Worm (Caenorhabditis elegans) whole organism, L1 larva: ENCODE results near the gene C14A4.12.

ENCODE experiments used
- aha-1 ChIP-seq: fragments of 150-350 bp; optimal IDR thresholded peaks from 2 replicates; lab custom pipeline; 2014; ENCODE audit warnings: missing biosample characterization, missing genetic modification characterization
- alr-1 ChIP-seq: fragments of 200-800 bp; sonication (Bioruptor generic); optimal IDR thresholded peaks from 2 replicates; lab custom pipeline; 2018; ENCODE audit warnings: borderline replicate concordance, mild to moderate bottlenecking, missing genetic modification characterization, missing compliant biosample characterization
- aly-2 ChIP-seq: fragments of 150-350 bp; optimal IDR thresholded peaks from 2 replicates; lab custom pipeline; 2014; ENCODE audit warnings: missing biosample characterization, missing genetic modification characterization
- ama-1 ChIP-seq: fragments of 150-350 bp; optimal IDR thresholded peaks from 2 replicates; lab custom pipeline; 2014
- ceh-63 ChIP-seq: fragments of 200-800 bp; sonication (Bioruptor generic); optimal IDR thresholded peaks from 2 replicates; lab custom pipeline; 2018; ENCODE audit warnings: mild to moderate bottlenecking, missing genetic modification characterization, missing compliant biosample characterization
- ceh-8 ChIP-seq: fragments of 200-800 bp; sonication (Bioruptor generic); optimal IDR thresholded peaks from 2 replicates; lab custom pipeline; 2018; ENCODE audit warnings: mild to moderate bottlenecking, missing genetic modification characterization, moderate library complexity, missing compliant biosample characterization
- ceh-82 ChIP-seq, 3 experiments: fragments of 150-350 bp in 1 of 3; sonication (generic microtip) in 2 of 3; optimal IDR thresholded peaks; 2 replicates each; lab custom pipeline; 2014 to 2017; ENCODE audit warnings: missing biosample characterization in 3 of 3, missing genetic modification characterization in 3 of 3
- ceh-88 ChIP-seq: fragments of 200-800 bp; sonication (Bioruptor generic); IDR thresholded peaks from 2 replicates; pipeline ENCODE4 v1.3.6; 2022; ENCODE audit warnings: missing genetic modification characterization, missing compliant biosample characterization
- ces-1 ChIP-seq: fragments of 150-350 bp; optimal IDR thresholded peaks from 2 replicates; lab custom pipeline; 2014; ENCODE audit warnings: missing biosample characterization, missing genetic modification reagents, missing genetic modification characterization
- efl-1 ChIP-seq, 4 experiments: fragments of 150-350 bp; optimal IDR thresholded peaks in 3 of 4; peaks in 1 of 4; 1 replicate in 1 of 4; 2 replicates in 3 of 4; lab custom pipeline; 2014; ENCODE audit warnings: missing biosample characterization in 2 of 4, missing genetic modification characterization in 2 of 4, missing genetic modification reagents in 2 of 4
- egl-27 ChIP-seq, 2 experiments: fragments of 150-350 bp in 1 of 2; sonication (generic microtip); optimal IDR thresholded peaks; 3 replicates each; lab custom pipeline; 2017 to 2018; ENCODE audit warnings: missing biosample characterization in 2 of 2, missing genetic modification characterization in 2 of 2, missing genetic modification reagents in 2 of 2
- ets-5 ChIP-seq: fragments of 200-800 bp; sonication (Bioruptor generic); IDR thresholded peaks from 2 replicates; pipeline ENCODE4 v1.3.6; 2022; ENCODE audit warnings: missing genetic modification characterization, missing compliant biosample characterization
- fkh-8 ChIP-seq: sonication (generic microtip); optimal IDR thresholded peaks from 2 replicates; lab custom pipeline; 2016; ENCODE audit warnings: mild to moderate bottlenecking, missing genetic modification characterization, missing compliant biosample characterization
- hlh-17 ChIP-seq: fragments of 200-800 bp; sonication (Bioruptor generic); optimal IDR thresholded peaks from 2 replicates; lab custom pipeline; 2018; ENCODE audit warnings: missing genetic modification characterization, mild to moderate bottlenecking, missing compliant biosample characterization, moderate library complexity, borderline replicate concordance
- hlh-4 ChIP-seq: sonication (generic microtip); optimal IDR thresholded peaks from 2 replicates; lab custom pipeline; 2016; ENCODE audit warnings: mild to moderate bottlenecking, missing genetic modification characterization, missing compliant biosample characterization
- hpl-2 ChIP-seq: fragments of 150-350 bp; optimal IDR thresholded peaks from 2 replicates; lab custom pipeline; 2014; ENCODE audit warnings: missing biosample characterization, missing genetic modification reagents, missing genetic modification characterization
- irx-1 ChIP-seq: sonication (generic microtip); optimal IDR thresholded peaks from 2 replicates; lab custom pipeline; 2016; ENCODE audit warnings: missing genetic modification characterization, missing compliant biosample characterization
- isw-1 ChIP-seq: fragments of 200-800 bp; sonication (Bioruptor generic); IDR thresholded peaks from 2 replicates; pipeline ENCODE4 v1.3.6; 2022; ENCODE audit warnings: missing genetic modification characterization, missing compliant biosample characterization
- jun-1 ChIP-seq: fragments of 150-350 bp; optimal IDR thresholded peaks from 2 replicates; lab custom pipeline; 2014; ENCODE audit warnings: missing biosample characterization, missing genetic modification reagents, missing genetic modification characterization
- lin-14 ChIP-seq: fragments of 200-800 bp; sonication (Bioruptor generic); optimal IDR thresholded peaks from 2 replicates; lab custom pipeline; 2018; ENCODE audit warnings: mild to moderate bottlenecking, missing genetic modification characterization, moderate library complexity, missing compliant biosample characterization
- lin-35 ChIP-seq, 2 experiments: fragments of 150-350 bp; optimal IDR thresholded peaks; 2 replicates each; lab custom pipeline; 2014; ENCODE audit warnings: missing biosample characterization in 2 of 2, missing genetic modification characterization in 2 of 2, missing genetic modification reagents in 2 of 2
- lin-39 ChIP-seq: fragments of 150-350 bp; optimal IDR thresholded peaks from 2 replicates; lab custom pipeline; 2014; ENCODE audit warnings: missing biosample characterization, missing genetic modification reagents, missing genetic modification characterization
- mef-2 ChIP-seq: fragments of 150-350 bp; optimal IDR thresholded peaks from 2 replicates; lab custom pipeline; 2014; ENCODE audit warnings: missing biosample characterization, missing genetic modification characterization
- mep-1 ChIP-seq: fragments of 150-350 bp; optimal IDR thresholded peaks from 2 replicates; lab custom pipeline; 2014; ENCODE audit warnings: missing biosample characterization, missing genetic modification characterization
- nhr-11 ChIP-seq: fragments of 150-350 bp; optimal IDR thresholded peaks from 2 replicates; lab custom pipeline; 2014; ENCODE audit warnings: missing biosample characterization, missing genetic modification characterization
- nhr-12 ChIP-seq: sonication (generic microtip); optimal IDR thresholded peaks from 2 replicates; lab custom pipeline; 2017; ENCODE audit warnings: missing biosample characterization, missing genetic modification characterization
- nhr-19 ChIP-seq: fragments of 200-800 bp; sonication (Bioruptor generic); conservative IDR thresholded peaks from 2 replicates; pipeline ENCODE4 v1.3.6; 2022; ENCODE audit warnings: missing genetic modification characterization, missing compliant biosample characterization
- nhr-20 ChIP-seq: sonication (generic microtip); optimal IDR thresholded peaks from 2 replicates; lab custom pipeline; 2016; ENCODE audit warnings: mild to moderate bottlenecking, missing genetic modification characterization, missing compliant biosample characterization
- nhr-71 ChIP-seq: sonication (generic microtip); optimal IDR thresholded peaks from 2 replicates; lab custom pipeline; 2016; ENCODE audit warnings: mild to moderate bottlenecking, missing genetic modification characterization, moderate library complexity, missing compliant biosample characterization
- nhr-90 ChIP-seq: sonication (generic microtip); optimal IDR thresholded peaks from 2 replicates; lab custom pipeline; 2016; ENCODE audit warnings: mild to moderate bottlenecking, missing genetic modification characterization, missing compliant biosample characterization; ENCODE audit not compliant: poor library complexity
- pax-3 ChIP-seq: fragments of 200-800 bp; sonication (Bioruptor generic); optimal IDR thresholded peaks from 2 replicates; lab custom pipeline; 2018; ENCODE audit warnings: mild to moderate bottlenecking, missing genetic modification characterization, moderate library complexity, missing compliant biosample characterization
- pqm-1 ChIP-seq: sonication (generic microtip); optimal IDR thresholded peaks from 3 replicates; lab custom pipeline; 2017; ENCODE audit warnings: missing biosample characterization, missing genetic modification characterization
- snpc-4 ChIP-seq: fragments of 150-350 bp; optimal IDR thresholded peaks from 2 replicates; lab custom pipeline; 2014; ENCODE audit warnings: missing biosample characterization, missing genetic modification characterization
- tlp-1 ChIP-seq: fragments of 150-350 bp; optimal IDR thresholded peaks from 2 replicates; lab custom pipeline; 2014; ENCODE audit warnings: missing biosample characterization, missing genetic modification characterization
- unc-30 ChIP-seq: sonication (generic microtip); optimal IDR thresholded peaks from 2 replicates; lab custom pipeline; 2017; ENCODE audit warnings: missing biosample characterization, missing genetic modification characterization
- unc-62 ChIP-seq: fragments of 150-350 bp; optimal IDR thresholded peaks from 2 replicates; lab custom pipeline; 2014; ENCODE audit warnings: missing biosample characterization, missing genetic modification reagents, missing genetic modification characterization
- unc-86 ChIP-seq: sonication (generic microtip); optimal IDR thresholded peaks from 2 replicates; lab custom pipeline; 2016; ENCODE audit warnings: missing genetic modification characterization, missing compliant biosample characterization
- unc-98 ChIP-seq: fragments of 200-800 bp; sonication (Bioruptor generic); IDR thresholded peaks from 2 replicates; pipeline ENCODE4 v1.3.6; 2022; ENCODE audit warnings: missing genetic modification characterization, missing compliant biosample characterization
- xbp-1 ChIP-seq: sonication (generic microtip); optimal IDR thresholded peaks from 2 replicates; lab custom pipeline; 2016; ENCODE audit warnings: missing genetic modification characterization, missing compliant biosample characterization
- zag-1 ChIP-seq: fragments of 150-350 bp; optimal IDR thresholded peaks from 2 replicates; lab custom pipeline; 2014; ENCODE audit warnings: missing biosample characterization, missing genetic modification characterization
- zip-4 ChIP-seq: fragments of 200-800 bp; sonication (Bioruptor generic); optimal IDR thresholded peaks from 2 replicates; lab custom pipeline; 2018; ENCODE audit warnings: mild to moderate bottlenecking, missing genetic modification characterization, moderate library complexity, missing compliant biosample characterization
- ztf-11 ChIP-seq, 2 experiments: sonication (generic microtip); optimal IDR thresholded peaks; 2 replicates each; lab custom pipeline; 2016 to 2017; ENCODE audit warnings: missing genetic modification characterization in 2 of 2, missing biosample characterization in 1 of 2, missing compliant biosample characterization in 1 of 2
- ztf-4 ChIP-seq: fragments of 150-350 bp; optimal IDR thresholded peaks from 2 replicates; lab custom pipeline; 2014; ENCODE audit warnings: missing biosample characterization, missing genetic modification characterization

Gene C14A4.12

ce11 chrII:10607238-10607961, 5.4 kb upstream of the C14A4.12 start, which contains the start of gene ccm-3 (continued):
- peak; percentile 52 for TF ChIP-seq nhr-71
- TF ChIP-seq nhr-19 (GFP tag; lab: Robert Waterston, UW) = 0 out of 2 replicates have a peak, but pooled peaks have one; percentile 22
- TF ChIP-seq jun-1 (tag; lab: Kevin White, UChicago) = no peak
- no peak for TF ChIP-seq nhr-12
- TF ChIP-seq unc-86 (tag; lab: Kevin White, UChicago) = peak; percentile 1
- no peak for TF ChIP-seq nhr-20
- no peak for TF ChIP-seq snpc-4
- TF ChIP-seq fkh-8 (tag; lab: Kevin White, UChicago) = peak; percentile 28
- TF ChIP-seq unc-30 (tag; lab: Kevin White, UChicago) = no peak
- TF ChIP-seq xbp-1 (tag; lab: Kevin White, UChicago) = peak; percentile 23
- TF ChIP-seq ceh-63 (GFP tag; lab: Kevin White, UChicago) = no peak
- peak; percentile 43 to 52 for TF ChIP-seq efl-1 (optimal IDR thresholded peaks at IDR 0.05; lab: Kevin White, UChicago)
- TF ChIP-seq efl-1 (GFP tag; optimal IDR thresholded peaks at IDR 0.05 in 1 of 2; lab: Kevin White, UChicago) = peak in 1 of 2 experiments; percentile 45
- TF ChIP-seq hlh-17 (GFP tag; lab: Kevin White, UChicago) = no peak
- no peak for TF ChIP-seq tlp-1
- TF ChIP-seq ets-5 = no peak
- TF ChIP-seq aly-2 = no peak
- no peak for TF ChIP-seq egl-27 (tag; optimal IDR thresholded peaks at IDR 0.05; lab: Kevin White, UChicago)
- TF ChIP-seq lin-14 = peak; percentile 63
- no peak for TF ChIP-seq nhr-11 (tag; lab: Kevin White, UChicago)
- no peak for TF ChIP-seq ztf-4
- no peak for TF ChIP-seq hpl-2 (GFP tag; lab: Kevin White, UChicago)
- no peak for TF ChIP-seq zip-4 (GFP tag; lab: Kevin White, UChicago)
- TF ChIP-seq mef-2 (tag; lab: Kevin White, UChicago) = no peak
- no peak for TF ChIP-seq ceh-88 (GFP tag; lab: Robert Waterston, UW)
- TF ChIP-seq mep-1 = no peak
- TF ChIP-seq nhr-90 (tag; lab: Kevin White, UChicago) = no peak
- no peak for TF ChIP-seq ceh-8 (GFP tag; lab: Kevin White, UChicago)
- TF ChIP-seq irx-1 (tag; lab: Kevin White, UChicago) = no peak
- TF ChIP-seq pax-3 = no peak
- no peak for TF ChIP-seq pqm-1 (tag; lab: Kevin White, UChicago)
- no peak for TF ChIP-seq unc-62
- TF ChIP-seq ztf-11 (tag; optimal IDR thresholded peaks at IDR 0.05; lab: Kevin White, UChicago) = no peak
- TF ChIP-seq, all 84 proteins: peak for 20

- TF ChIP-seq ceh-82 (tag; optimal IDR thresholded peaks at IDR 0.05; lab: Kevin White, UChicago) (no peak), isw-1 (no peak), lin-35 (GFP tag; optimal IDR thresholded peaks at IDR 0.05; lab: Kevin White, UChicago) (no peak), efl-1 (optimal IDR thresholded peaks at IDR 0.05; lab: Kevin White, UChicago) (no peak), efl-1 (GFP tag; optimal IDR thresholded peaks at IDR 0.05 in 1 of 2; lab: Kevin White, UChicago) (peak in 1 of 2 experiments; percentile 65), ama-1 (no peak), zip-4 (GFP tag; lab: Kevin White, UChicago) (no peak), xbp-1 (tag; lab: Kevin White, UChicago) (no peak)
Measured at ce11 chrII:10608821-10609220, 4.0 kb upstream of the C14A4.12 start.

- TF ChIP-seq aha-1 (tag; lab: Kevin White, UChicago) = no peak
- no peak for TF ChIP-seq hpl-2 (GFP tag; lab: Kevin White, UChicago)
- TF ChIP-seq tlp-1 = no peak
- no peak for TF ChIP-seq unc-30 (tag; lab: Kevin White, UChicago)
- TF ChIP-seq ceh-82 (tag; optimal IDR thresholded peaks at IDR 0.05; lab: Kevin White, UChicago) = no peak
- no peak for TF ChIP-seq ces-1 (GFP tag; lab: Kevin White, UChicago)
- TF ChIP-seq hlh-4 = no peak
- no peak for TF ChIP-seq unc-98 (GFP tag; lab: Robert Waterston, UW)
- no peak for TF ChIP-seq zag-1 (tag; lab: Kevin White, UChicago)
- TF ChIP-seq jun-1 (tag; lab: Kevin White, UChicago) = no peak
- no peak for TF ChIP-seq egl-27 (tag; optimal IDR thresholded peaks at IDR 0.05; lab: Kevin White, UChicago)
- TF ChIP-seq hlh-17 (GFP tag; lab: Kevin White, UChicago) = no peak
- TF ChIP-seq ztf-4 = no peak
- no peak for TF ChIP-seq alr-1
- TF ChIP-seq lin-39 (tag; lab: Kevin White, UChicago) = no peak
Measured at ce11 chrII:10618157-10618556, 5.3 kb downstream of the C14A4.12 start, which contains the start of gene C14A4.13. C14A4.13 (plus strand) TSS chrII:10618457.
